Worm (Caenorhabditis elegans) whole organism, early embryonic: Measurements from ENCODE around the gene pptr-2.
A peak's percentile ranks its signal among the peaks of the same experiment; 100 is the strongest.

Experiments used
- B0310.2 ChIP-seq: sonication (generic microtip); optimal IDR thresholded peaks from 2 replicates; lab custom pipeline; 2016; ENCODE audit warnings: mild to moderate bottlenecking, missing genetic modification characterization, missing compliant biosample characterization
- F13C5.2 ChIP-seq: sonication (generic microtip); optimal IDR thresholded peaks from 2 replicates; lab custom pipeline; 2017; ENCODE audit warnings: mild to moderate bottlenecking, missing genetic modification characterization, inconsistent platforms, missing compliant biosample characterization
- aly-1 ChIP-seq: sonication (generic microtip); optimal IDR thresholded peaks from 2 replicates; lab custom pipeline; 2016; ENCODE audit warnings: missing genetic modification characterization, missing compliant biosample characterization
- ama-1 ChIP-seq: fragments of 150-350 bp; optimal IDR thresholded peaks from 2 replicates; lab custom pipeline; 2014
- ceh-13 ChIP-seq: fragments of 200-800 bp; sonication (Bioruptor generic); optimal IDR thresholded peaks from 2 replicates; lab custom pipeline; 2018; ENCODE audit warnings: mild to moderate bottlenecking, missing genetic modification characterization, missing compliant biosample characterization
- ceh-36 ChIP-seq: sonication (generic microtip); optimal IDR thresholded peaks from 2 replicates; lab custom pipeline; 2016; ENCODE audit warnings: missing genetic modification characterization, inconsistent platforms, missing compliant biosample characterization
- ets-7 ChIP-seq: sonication (generic microtip); optimal IDR thresholded peaks from 2 replicates; lab custom pipeline; 2016; ENCODE audit warnings: missing genotype, missing genetic modification characterization, missing compliant biosample characterization
- flt-1 ChIP-seq: fragments of 200-800 bp; sonication (Bioruptor generic); IDR thresholded peaks from 2 replicates; pipeline ENCODE4 v1.3.6; 2022; ENCODE audit warnings: missing genetic modification characterization, missing compliant biosample characterization
- hmbx-1 ChIP-seq: sonication (generic microtip); optimal IDR thresholded peaks from 2 replicates; lab custom pipeline; 2016; ENCODE audit warnings: mild to moderate bottlenecking, missing genetic modification characterization, missing compliant biosample characterization
- hmg-4 ChIP-seq: fragments of 200-800 bp; sonication (Bioruptor generic); optimal IDR thresholded peaks from 2 replicates; lab custom pipeline; 2018; ENCODE audit warnings: mild to moderate bottlenecking, missing genetic modification characterization, missing compliant biosample characterization
- hnd-1 ChIP-seq: sonication (generic microtip); optimal IDR thresholded peaks from 2 replicates; lab custom pipeline; 2016; ENCODE audit warnings: missing genetic modification characterization, missing compliant biosample characterization
- pes-1 ChIP-seq: fragments of 200-800 bp; sonication (Bioruptor generic); IDR thresholded peaks from 2 replicates; pipeline ENCODE4 v1.3.6; 2022; ENCODE audit warnings: missing genetic modification reagents, missing genetic modification characterization, missing compliant biosample characterization
- scrt-1 ChIP-seq: fragments of 200-800 bp; sonication (Bioruptor generic); IDR thresholded peaks from 2 replicates; pipeline ENCODE4 v1.3.6; 2022; ENCODE audit warnings: missing genetic modification characterization, missing compliant biosample characterization
- sea-1 ChIP-seq: fragments of 200-800 bp; sonication (Bioruptor generic); conservative IDR thresholded peaks from 2 replicates; pipeline ENCODE4 v1.3.6; 2022; ENCODE audit warnings: missing genetic modification characterization, missing compliant biosample characterization
- tbx-11 ChIP-seq: fragments of 200-800 bp; sonication (Bioruptor generic); IDR thresholded peaks from 2 replicates; pipeline ENCODE4 v1.3.6; 2022; ENCODE audit warnings: missing genetic modification characterization, missing compliant biosample characterization
- tbx-37 ChIP-seq: fragments of 200-800 bp; sonication (Bioruptor generic); conservative IDR thresholded peaks from 2 replicates; pipeline ENCODE4 v1.3.6; 2022; ENCODE audit warnings: missing genetic modification reagents, missing genetic modification characterization, missing compliant biosample characterization
- tra-4 ChIP-seq: sonication (generic microtip); optimal IDR thresholded peaks from 2 replicates; lab custom pipeline; 2017; ENCODE audit warnings: missing genetic modification characterization, missing compliant biosample characterization

pptr-2 gene

ce11 chrV:11075209-11076027 is 40.7 kb upstream of the pptr-2 start:
- TF ChIP-seq tbx-11 (GFP tag; lab: Robert Waterston, UW) (no peak), pes-1 (peak; percentile 34; the same call in 1 of the 2 replicates), tra-4 (tag; lab: Kevin White, UChicago) (no peak), aly-1 (peak; percentile 28), hmbx-1 (tag; lab: Kevin White, UChicago) (no peak), hmg-4 (GFP tag; lab: Kevin White, UChicago) (peak; percentile 42), hnd-1 (tag; lab: Kevin White, UChicago) (no peak), ets-7 (tag; lab: Kevin White, UChicago) (no peak), tbx-37 (GFP tag; lab: Robert Waterston, UW) (no peak; the same call in 1 of the 2 replicates), ceh-13 (GFP tag; lab: Kevin White, UChicago) (no peak), scrt-1 (GFP tag; lab: Robert Waterston, UW) (no peak), flt-1 (no peak), B0310.2 (tag; lab: Kevin White, UChicago) (no peak), F13C5.2 (tag; lab: Kevin White, UChicago) (no peak), ama-1 (lab: Kevin White, UChicago) (no peak), ceh-36 (tag; lab: Kevin White, UChicago) (no peak), sea-1 (no peak)

ce11 chrV:11074448-11074847 is 39.7 kb upstream of the pptr-2 start, which contains the start of gene act-3:
Gene act-3 (minus strand): TSS chrV:11074498.
- TF ChIP-seq tra-4 (tag; lab: Kevin White, UChicago) (no peak), B0310.2 (tag; lab: Kevin White, UChicago) (no peak), hnd-1 (tag; lab: Kevin White, UChicago) (no peak), ets-7 (tag; lab: Kevin White, UChicago) (no peak), ceh-13 (GFP tag; lab: Kevin White, UChicago) (no peak), F13C5.2 (tag; lab: Kevin White, UChicago) (no peak), sea-1 (no peak), ceh-36 (tag; lab: Kevin White, UChicago) (no peak), tbx-37 (GFP tag; lab: Robert Waterston, UW) (no peak), hmg-4 (GFP tag; lab: Kevin White, UChicago) (no peak), hmbx-1 (tag; lab: Kevin White, UChicago) (no peak), ama-1 (lab: Kevin White, UChicago) (no peak), aly-1 (no peak), tbx-11 (GFP tag; lab: Robert Waterston, UW) (no peak)

- TF ChIP-seq tra-4 (tag; lab: Kevin White, UChicago), result no peak
- no peak for TF ChIP-seq scrt-1 (GFP tag; lab: Robert Waterston, UW)
- TF ChIP-seq flt-1, result no peak
- TF ChIP-seq pes-1, result no peak
- TF ChIP-seq ceh-36 (tag; lab: Kevin White, UChicago), result no peak
- TF ChIP-seq tbx-37 (GFP tag; lab: Robert Waterston, UW), result no peak
- no peak for TF ChIP-seq sea-1
- no peak for TF ChIP-seq hmbx-1 (tag; lab: Kevin White, UChicago)
- TF ChIP-seq hmg-4 (GFP tag; lab: Kevin White, UChicago), result no peak
- no peak for TF ChIP-seq ceh-13 (GFP tag; lab: Kevin White, UChicago)
- no peak for TF ChIP-seq ama-1 (lab: Kevin White, UChicago)
- TF ChIP-seq tbx-11 (GFP tag; lab: Robert Waterston, UW), result no peak
- no peak for TF ChIP-seq ets-7 (tag; lab: Kevin White, UChicago)
- TF ChIP-seq B0310.2 (tag; lab: Kevin White, UChicago), result no peak
- no peak for TF ChIP-seq F13C5.2 (tag; lab: Kevin White, UChicago)
- TF ChIP-seq hnd-1 (tag; lab: Kevin White, UChicago), result no peak
- no peak for TF ChIP-seq aly-1
These were observed 38.6 kb upstream of the pptr-2 start for ce11 chrV:11073354-11073753.

DNA sequence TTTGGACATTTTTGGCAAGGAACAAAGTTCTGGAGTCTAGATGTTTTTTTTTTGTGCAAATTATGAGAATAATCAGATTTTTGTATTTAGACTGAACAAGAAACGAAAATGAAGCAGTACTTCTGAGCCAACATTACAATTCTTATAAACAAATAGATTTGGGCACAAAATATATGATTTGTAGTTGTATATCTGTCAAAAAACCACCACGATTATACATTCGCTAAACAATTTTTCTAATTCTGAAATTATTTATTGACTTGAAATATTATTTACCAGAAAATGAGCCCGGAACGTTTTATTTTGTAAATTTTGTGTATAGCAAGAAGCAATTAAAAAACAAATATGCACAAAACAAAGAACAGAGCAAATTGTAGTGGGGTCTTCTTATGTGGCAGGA is 36.7 kb upstream of the pptr-2 start:
- TF ChIP-seq ets-7 (tag; lab: Kevin White, UChicago) (no peak), scrt-1 (GFP tag; lab: Robert Waterston, UW) (no peak), sea-1 (no peak), pes-1 (no peak), hmbx-1 (tag; lab: Kevin White, UChicago) (no peak), tra-4 (tag; lab: Kevin White, UChicago) (no peak), hmg-4 (GFP tag; lab: Kevin White, UChicago) (no peak), ceh-13 (GFP tag; lab: Kevin White, UChicago) (no peak), hnd-1 (tag; lab: Kevin White, UChicago) (no peak), ama-1 (lab: Kevin White, UChicago) (no peak), tbx-11 (GFP tag; lab: Robert Waterston, UW) (no peak)

DNA sequence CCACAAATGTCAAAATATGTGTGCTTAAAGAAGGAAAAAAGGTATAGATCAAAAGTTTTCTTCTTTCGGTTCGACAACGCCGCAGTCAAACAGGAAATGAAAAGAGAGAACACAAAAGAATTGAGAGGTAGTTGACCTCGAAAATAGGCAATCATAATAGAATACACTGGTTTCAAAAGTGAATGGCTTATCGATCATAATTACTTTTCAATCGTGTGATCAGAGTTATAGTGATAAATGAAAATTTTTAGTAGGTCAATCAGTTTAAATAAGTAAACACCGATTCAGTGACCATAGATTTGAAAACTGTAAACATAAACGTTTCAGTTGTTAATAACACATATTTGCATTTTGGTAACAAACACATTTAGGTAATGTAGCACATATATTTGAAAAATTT is 35.7 kb upstream of the pptr-2 start:
- no peak for TF ChIP-seq tbx-11 (GFP tag; lab: Robert Waterston, UW)
- no peak for TF ChIP-seq hnd-1 (tag; lab: Kevin White, UChicago)
- TF ChIP-seq scrt-1 (GFP tag; lab: Robert Waterston, UW), result no peak
- TF ChIP-seq flt-1, result no peak
- TF ChIP-seq hmg-4 (GFP tag; lab: Kevin White, UChicago), result no peak
- no peak for TF ChIP-seq hmbx-1 (tag; lab: Kevin White, UChicago)
- TF ChIP-seq pes-1, result no peak

DNA sequence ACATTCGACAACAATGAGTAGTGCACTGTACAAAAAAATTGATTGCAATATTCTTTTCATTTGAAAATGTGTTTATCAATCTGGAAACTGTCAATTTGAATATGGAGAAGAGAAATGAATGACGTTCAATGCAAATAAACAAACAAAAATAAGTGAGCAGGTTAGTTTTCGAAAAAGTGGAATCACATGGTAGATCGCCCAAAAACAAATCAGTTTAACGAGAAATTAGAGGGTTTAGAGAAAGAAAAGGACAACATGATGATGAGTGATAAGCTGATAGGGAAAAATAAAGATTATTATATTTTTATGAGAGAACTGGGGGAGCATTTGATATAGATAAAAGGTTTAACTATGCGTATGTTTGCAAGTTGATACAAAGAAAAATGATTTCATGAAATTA is 34.5 kb upstream of the pptr-2 start, which contains the start of gene T04C12.8:
Gene T04C12.8 (minus strand): TSS at position 82 of the 400 bp plus-strand sequence.
- TF ChIP-seq pes-1 (no peak), B0310.2 (tag; lab: Kevin White, UChicago) (no peak), tbx-11 (GFP tag; lab: Robert Waterston, UW) (no peak), tbx-37 (GFP tag; lab: Robert Waterston, UW) (no peak), ama-1 (lab: Kevin White, UChicago) (no peak), ets-7 (tag; lab: Kevin White, UChicago) (no peak), ceh-13 (GFP tag; lab: Kevin White, UChicago) (no peak), tra-4 (tag; lab: Kevin White, UChicago) (no peak), sea-1 (no peak)
